Worm (Caenorhabditis elegans): Measurements from ENCODE around the gene ugt-60.
A peak's percentile ranks its signal among the peaks of the same experiment; 100 is the strongest.

The ugt-60 gene

ce11 chrIII:9678819-9679218 lies at the start of gene ugt-60:
Gene ugt-60, minus strand, starts transcription at chrIII:9679051.
- TF ChIP-seq dao-5 (tag; optimal IDR thresholded peaks at IDR 0.05) (no peak), W03F9.2 (tag; optimal IDR thresholded peaks at IDR 0.05) (no peak), him-1 (tag; optimal IDR thresholded peaks at IDR 0.05) (no peak)

- TF ChIP-seq dao-5 (tag; optimal IDR thresholded peaks at IDR 0.05) (no peak), him-1 (tag; optimal IDR thresholded peaks at IDR 0.05) (no peak), W03F9.2 (tag; optimal IDR thresholded peaks at IDR 0.05) (no peak)
Measured at ce11 chrIII:9727439-9727838, 48.6 kb upstream of the ugt-60 start, which contains the start of gene C07A9.12. Gene C07A9.12, minus strand, starts transcription at chrIII:9727539.

- no peak for TF ChIP-seq dao-5 (tag; optimal IDR thresholded peaks at IDR 0.05)
- no peak for TF ChIP-seq W03F9.2 (tag; optimal IDR thresholded peaks at IDR 0.05)
- no peak for TF ChIP-seq him-1 (tag; optimal IDR thresholded peaks at IDR 0.05)
Measured at ce11 chrIII:9725114-9725513, 46.3 kb upstream of the ugt-60 start, which contains the start of gene clec-162. Gene clec-162, minus strand, starts transcription at chrIII:9725214.

- TF ChIP-seq W03F9.2 (tag; optimal IDR thresholded peaks at IDR 0.05) (no peak), him-1 (tag; optimal IDR thresholded peaks at IDR 0.05) (no peak), dao-5 (tag; optimal IDR thresholded peaks at IDR 0.05) (no peak)
Measured at ce11 chrIII:9721991-9722390, 43.1 kb upstream of the ugt-60 start.

ce11 chrIII:9720191-9720590 lies 41.3 kb upstream of the ugt-60 start, which contains the start of gene ncx-7:
Gene ncx-7, minus strand, starts transcription at chrIII:9720291.
- TF ChIP-seq dao-5 (tag; optimal IDR thresholded peaks at IDR 0.05) (no peak), him-1 (tag; optimal IDR thresholded peaks at IDR 0.05) (no peak), W03F9.2 (tag; optimal IDR thresholded peaks at IDR 0.05) (no peak)

- TF ChIP-seq dao-5 (tag; optimal IDR thresholded peaks at IDR 0.05) (peak; percentile 32), him-1 (tag; optimal IDR thresholded peaks at IDR 0.05) (no peak), W03F9.2 (tag; optimal IDR thresholded peaks at IDR 0.05) (peak; percentile 32)
Measured at ce11 chrIII:9717243-9717642, 38.4 kb upstream of the ugt-60 start.

ce11 chrIII:9714731-9715130 lies 35.9 kb upstream of the ugt-60 start:
- no peak for TF ChIP-seq him-1 (tag; optimal IDR thresholded peaks at IDR 0.05)
- TF ChIP-seq W03F9.2 (tag; optimal IDR thresholded peaks at IDR 0.05) = no peak
- no peak for TF ChIP-seq dao-5 (tag; optimal IDR thresholded peaks at IDR 0.05)

ce11 chrIII:9713862-9714261 lies 35.0 kb upstream of the ugt-60 start, which contains the start of gene ncx-6:
Gene ncx-6, minus strand, starts transcription at chrIII:9713949.
- no peak for TF ChIP-seq W03F9.2 (tag; optimal IDR thresholded peaks at IDR 0.05)
- TF ChIP-seq him-1 (tag; optimal IDR thresholded peaks at IDR 0.05) = no peak
- TF ChIP-seq dao-5 (tag; optimal IDR thresholded peaks at IDR 0.05) = no peak

ce11 chrIII:9713182-9713581 lies 34.3 kb upstream of the ugt-60 start:
- TF ChIP-seq dao-5 (tag; optimal IDR thresholded peaks at IDR 0.05) (no peak), him-1 (tag; optimal IDR thresholded peaks at IDR 0.05) (no peak), W03F9.2 (tag; optimal IDR thresholded peaks at IDR 0.05) (no peak)

- TF ChIP-seq dao-5 (tag; optimal IDR thresholded peaks at IDR 0.05) (no peak), W03F9.2 (tag; optimal IDR thresholded peaks at IDR 0.05) (no peak), him-1 (tag; optimal IDR thresholded peaks at IDR 0.05) (no peak)
Measured at ce11 chrIII:9711163-9711562, 32.3 kb upstream of the ugt-60 start.

ce11 chrIII:9705157-9705905 lies 26.5 kb upstream of the ugt-60 start:
- TF ChIP-seq W03F9.2 (tag; optimal IDR thresholded peaks at IDR 0.05) = no peak
- no peak for TF ChIP-seq dao-5 (tag; optimal IDR thresholded peaks at IDR 0.05)
- no peak for TF ChIP-seq him-1 (tag; optimal IDR thresholded peaks at IDR 0.05)

- TF ChIP-seq him-1 (tag; optimal IDR thresholded peaks at IDR 0.05) (no peak), W03F9.2 (tag; optimal IDR thresholded peaks at IDR 0.05) (no peak), dao-5 (tag; optimal IDR thresholded peaks at IDR 0.05) (no peak)
Measured at ce11 chrIII:9704606-9704938, 25.7 kb upstream of the ugt-60 start.

ce11 chrIII:9703747-9704605 lies 25.1 kb upstream of the ugt-60 start:
- peak; percentile 45 for TF ChIP-seq dao-5 (tag; optimal IDR thresholded peaks at IDR 0.05)
- TF ChIP-seq W03F9.2 (tag; optimal IDR thresholded peaks at IDR 0.05) = no peak

- TF ChIP-seq dao-5 (tag; optimal IDR thresholded peaks at IDR 0.05) (no peak), him-1 (tag; optimal IDR thresholded peaks at IDR 0.05) (no peak), W03F9.2 (tag; optimal IDR thresholded peaks at IDR 0.05) (no peak)
Measured at ce11 chrIII:9702665-9703252, 23.9 kb upstream of the ugt-60 start.

Data from whole organism, L4/young adult.